Fruit fly (Drosophila melanogaster) whole organism, prepupa: ENCODE measurements around the gene CG33795.

Experiments used
- CG10631 ChIP-seq: fragments of 200-800 bp; sonication (Bioruptor generic); optimal IDR thresholded peaks from 2 replicates; lab custom pipeline; 2016; ENCODE audit warnings: missing biosample characterization, missing genetic modification characterization
- CG11294 ChIP-seq: fragments of 200-800 bp; sonication (Bioruptor generic); IDR thresholded peaks from 2 replicates; pipeline ENCODE4 v1.3.6; 2022; ENCODE audit warnings: missing biosample characterization, missing genetic modification characterization
- CG11762 ChIP-seq: fragments of 200-800 bp; sonication (Bioruptor generic); optimal IDR thresholded peaks from 3 replicates; lab custom pipeline; 2016; ENCODE audit warnings: missing biosample characterization, missing genetic modification characterization; ENCODE audit not compliant: insufficient read depth
- CG11902 ChIP-seq: fragments of 200-800 bp; sonication (Bioruptor generic); optimal IDR thresholded peaks from 3 replicates; lab custom pipeline; 2016; ENCODE audit warnings: missing biosample characterization, missing genetic modification characterization
- CG15336 ChIP-seq: fragments of 200-800 bp; sonication (Bioruptor generic); IDR thresholded peaks from 2 replicates; pipeline ENCODE4 v1.3.6; 2022; ENCODE audit warnings: missing biosample characterization, missing genetic modification characterization
- CG1621 ChIP-seq: fragments of 200-800 bp; sonication (Bioruptor generic); optimal IDR thresholded peaks from 3 replicates; lab custom pipeline; 2018; ENCODE audit warnings: missing biosample characterization, mild to moderate bottlenecking, missing genetic modification characterization
- CG16779 ChIP-seq: fragments of 200-800 bp; sonication (Bioruptor generic); optimal IDR thresholded peaks from 3 replicates; lab custom pipeline; 2017; ENCODE audit warnings: missing biosample characterization, mild to moderate bottlenecking, missing genetic modification characterization
- CG31627 ChIP-seq: fragments of 200-800 bp; sonication (Bioruptor generic); optimal IDR thresholded peaks from 3 replicates; lab custom pipeline; 2016; ENCODE audit warnings: missing biosample characterization, missing genetic modification characterization
- CG32006 ChIP-seq: fragments of 200-800 bp; sonication (Bioruptor generic); optimal IDR thresholded peaks from 3 replicates; lab custom pipeline; 2017; ENCODE audit warnings: missing biosample characterization, mild to moderate bottlenecking, missing genetic modification characterization
- CG34406 ChIP-seq: fragments of 200-800 bp; sonication (Bioruptor generic); optimal IDR thresholded peaks from 3 replicates; lab custom pipeline; 2016; ENCODE audit warnings: missing biosample characterization, missing genetic modification characterization
- CG3919 ChIP-seq: fragments of 200-800 bp; sonication (Bioruptor generic); optimal IDR thresholded peaks from 3 replicates; lab custom pipeline; 2016; ENCODE audit warnings: missing biosample characterization, missing genetic modification characterization
- CG4318 ChIP-seq: fragments of 200-800 bp; sonication (Bioruptor generic); optimal IDR thresholded peaks from 3 replicates; lab custom pipeline; 2017; ENCODE audit warnings: missing biosample characterization, mild to moderate bottlenecking, missing genetic modification characterization
- CG6163 ChIP-seq: fragments of 200-800 bp; sonication (Bioruptor generic); IDR thresholded peaks from 3 replicates; pipeline ENCODE4 v1.3.6; 2022; ENCODE audit warnings: missing biosample characterization, missing genetic modification characterization
- CG6276 ChIP-seq: fragments of 200-800 bp; sonication (Bioruptor generic); optimal IDR thresholded peaks from 2 replicates; lab custom pipeline; 2017; ENCODE audit warnings: missing biosample characterization, mild to moderate bottlenecking, missing genetic modification characterization
- CG6792 ChIP-seq: fragments of 200-800 bp; sonication (Bioruptor generic); optimal IDR thresholded peaks from 3 replicates; lab custom pipeline; 2016; ENCODE audit warnings: missing biosample characterization, missing genetic modification characterization
- CG6808 ChIP-seq: fragments of 200-800 bp; sonication (Bioruptor generic); optimal IDR thresholded peaks from 3 replicates; lab custom pipeline; 2017; ENCODE audit warnings: missing biosample characterization, missing genetic modification characterization, mild to moderate bottlenecking, moderate library complexity, missing genetic modification reagents
- CG6854 ChIP-seq: fragments of 200-800 bp; sonication (Bioruptor generic); optimal IDR thresholded peaks from 2 replicates; lab custom pipeline; 2017; ENCODE audit warnings: missing biosample characterization, mild to moderate bottlenecking, missing genetic modification characterization
- CG7368 ChIP-seq: fragments of 200-800 bp; sonication (Bioruptor generic); optimal IDR thresholded peaks from 3 replicates; lab custom pipeline; 2016; ENCODE audit warnings: missing biosample characterization, missing genetic modification characterization
- CG8319 ChIP-seq: fragments of 200-800 bp; sonication (Bioruptor generic); optimal IDR thresholded peaks from 3 replicates; lab custom pipeline; 2016; ENCODE audit warnings: missing biosample characterization, missing genetic modification characterization
- CG8632 ChIP-seq: fragments of 200-800 bp; sonication (Bioruptor generic); optimal IDR thresholded peaks from 3 replicates; lab custom pipeline; 2016; ENCODE audit warnings: missing biosample characterization, missing genetic modification characterization
- CG9139 ChIP-seq: fragments of 200-800 bp; sonication (Bioruptor generic); optimal IDR thresholded peaks from 3 replicates; lab custom pipeline; 2017; ENCODE audit warnings: missing biosample characterization, mild to moderate bottlenecking, missing genetic modification characterization
- Eip75B ChIP-seq: fragments of 200-800 bp; sonication (Bioruptor generic); optimal IDR thresholded peaks from 3 replicates; lab custom pipeline; 2016; ENCODE audit warnings: missing biosample characterization, missing genetic modification characterization
- Eip78C ChIP-seq: fragments of 200-800 bp; sonication (Bioruptor generic); peaks from one replicate; lab custom pipeline; 2016; ENCODE audit warnings: missing biosample characterization, missing genetic modification characterization
- Eip93F ChIP-seq: fragments of 200-800 bp; sonication (Bioruptor generic); optimal IDR thresholded peaks from 2 replicates; lab custom pipeline; 2016; ENCODE audit warnings: missing biosample characterization, mild to moderate bottlenecking, missing genetic modification characterization
- Ets21C ChIP-seq: fragments of 200-800 bp; sonication (Bioruptor generic); optimal IDR thresholded peaks from 3 replicates; lab custom pipeline; 2016; ENCODE audit warnings: missing biosample characterization, missing genetic modification characterization
- Gug ChIP-seq: fragments of 200-800 bp; sonication (Bioruptor generic); IDR thresholded peaks from 2 replicates; pipeline ENCODE4 v1.3.6; 2022; ENCODE audit warnings: missing biosample characterization, missing genetic modification characterization
- Hr38 ChIP-seq: sonication (Bioruptor generic); optimal IDR thresholded peaks from 2 replicates; lab custom pipeline; 2016; ENCODE audit warnings: missing biosample characterization, missing genetic modification characterization
- Hr4 ChIP-seq: fragments of 200-800 bp; sonication (Bioruptor generic); optimal IDR thresholded peaks from 3 replicates; lab custom pipeline; 2016; ENCODE audit warnings: missing biosample characterization, missing genetic modification characterization
- Lpt ChIP-seq: fragments of 200-800 bp; sonication (Bioruptor generic); optimal IDR thresholded peaks from 3 replicates; lab custom pipeline; 2016; ENCODE audit warnings: missing biosample characterization, missing genetic modification characterization
- Met ChIP-seq: fragments of 200-800 bp; sonication (Bioruptor generic); optimal IDR thresholded peaks from 3 replicates; lab custom pipeline; 2016; ENCODE audit warnings: missing biosample characterization, missing genetic modification characterization
- OdsH ChIP-seq: fragments of 200-800 bp; sonication (Bioruptor generic); optimal IDR thresholded peaks from 3 replicates; lab custom pipeline; 2016; ENCODE audit warnings: missing biosample characterization, missing genetic modification characterization
- Smox ChIP-seq: fragments of 200-800 bp; sonication (Bioruptor generic); optimal IDR thresholded peaks from 3 replicates; lab custom pipeline; 2016; ENCODE audit warnings: missing biosample characterization, missing genetic modification characterization
- Sox14 ChIP-seq: fragments of 200-800 bp; sonication (Bioruptor generic); optimal IDR thresholded peaks from 3 replicates; lab custom pipeline; 2016; ENCODE audit warnings: missing biosample characterization, missing genetic modification characterization
- Sox15 ChIP-seq: fragments of 200-800 bp; sonication (Bioruptor generic); optimal IDR thresholded peaks from 3 replicates; lab custom pipeline; 2016; ENCODE audit warnings: missing biosample characterization, missing genetic modification characterization
- achi ChIP-seq: fragments of 200-800 bp; sonication (Bioruptor generic); optimal IDR thresholded peaks from 3 replicates; lab custom pipeline; 2016; ENCODE audit warnings: missing biosample characterization, missing genetic modification characterization
- acj6 ChIP-seq: fragments of 200-800 bp; sonication (Bioruptor generic); optimal IDR thresholded peaks from 3 replicates; lab custom pipeline; 2016; ENCODE audit warnings: missing biosample characterization, missing genetic modification characterization
- cyc ChIP-seq: fragments of 200-800 bp; sonication (Bioruptor generic); optimal IDR thresholded peaks from 3 replicates; lab custom pipeline; 2016; ENCODE audit warnings: missing biosample characterization, missing genetic modification characterization
- dac ChIP-seq: fragments of 200-800 bp; sonication (Bioruptor generic); optimal IDR thresholded peaks from 2 replicates; lab custom pipeline; 2017; ENCODE audit warnings: missing biosample characterization, mild to moderate bottlenecking, missing genetic modification characterization
- eg ChIP-seq: fragments of 200-800 bp; sonication (Bioruptor generic); IDR thresholded peaks from 3 replicates; pipeline ENCODE4 v1.3.6; 2022; ENCODE audit warnings: missing biosample characterization, missing genetic modification characterization
- fd59A ChIP-seq: fragments of 200-800 bp; sonication (Bioruptor generic); optimal IDR thresholded peaks from 2 replicates; lab custom pipeline; 2017; ENCODE audit warnings: missing biosample characterization, mild to moderate bottlenecking, missing genetic modification characterization, missing genetic modification reagents
- fkh ChIP-seq: fragments of 200-800 bp; sonication (Bioruptor generic); optimal IDR thresholded peaks from 3 replicates; lab custom pipeline; 2017; ENCODE audit warnings: missing biosample characterization, mild to moderate bottlenecking, missing genetic modification characterization, moderate library complexity
- lz ChIP-seq: fragments of 200-800 bp; sonication (Bioruptor generic); optimal IDR thresholded peaks from 3 replicates; lab custom pipeline; 2016; ENCODE audit warnings: missing biosample characterization, missing genetic modification characterization
- net ChIP-seq: fragments of 200-800 bp; sonication (Bioruptor generic); optimal IDR thresholded peaks from 3 replicates; lab custom pipeline; 2016; ENCODE audit warnings: missing biosample characterization, missing genetic modification characterization
- salr ChIP-seq, 2 experiments: fragments of 200-800 bp; sonication (Bioruptor generic); optimal IDR thresholded peaks; 3 replicates each; lab custom pipeline; 2016 to 2018; ENCODE audit warnings: missing biosample characterization in 2 of 2, missing genetic modification characterization in 2 of 2, mild to moderate bottlenecking in 1 of 2
- spab ChIP-seq: fragments of 200-800 bp; sonication (Bioruptor generic); optimal IDR thresholded peaks from 2 replicates; lab custom pipeline; 2017; ENCODE audit warnings: missing biosample characterization, mild to moderate bottlenecking, missing genetic modification characterization, missing genetic modification reagents
- ss ChIP-seq, 2 experiments: fragments of 200-800 bp; sonication (Bioruptor generic); optimal IDR thresholded peaks; 2 replicates in 1 of 2; 3 replicates in 1 of 2; lab custom pipeline; 2017 to 2018; ENCODE audit warnings: mild to moderate bottlenecking in 2 of 2, missing biosample characterization in 2 of 2, missing genetic modification characterization in 2 of 2, moderate library complexity in 1 of 2
- svp ChIP-seq: fragments of 200-800 bp; sonication (Bioruptor generic); peaks from one replicate; lab custom pipeline; 2016; ENCODE audit warnings: missing biosample characterization, missing genetic modification characterization
- topi ChIP-seq: fragments of 200-800 bp; sonication (Bioruptor generic); optimal IDR thresholded peaks from 3 replicates; lab custom pipeline; 2016; ENCODE audit warnings: missing biosample characterization, missing genetic modification characterization
- vri ChIP-seq: fragments of 200-800 bp; sonication (Bioruptor generic); optimal IDR thresholded peaks from 3 replicates; lab custom pipeline; 2016; ENCODE audit warnings: missing biosample characterization, mild to moderate bottlenecking, missing genetic modification characterization

CG33795 gene

dm6 chr3L:16177309-16177708 lies 6.1 kb upstream of the CG33795 start (continued):
- no peak for TF ChIP-seq salr (GFP tag; optimal IDR thresholded peaks at IDR 0.05; lab: Kevin White, UChicago)
- TF ChIP-seq CG7368 (GFP tag; lab: Kevin White, UChicago) = peak; percentile 3
- TF ChIP-seq Lpt (GFP tag; lab: Kevin White, UChicago) = no peak
- TF ChIP-seq eg (GFP tag; lab: Robert Waterston, UW) = no peak
- no peak for TF ChIP-seq CG6276
- TF ChIP-seq net = no peak
- TF ChIP-seq achi = peak; percentile 11
- no peak for TF ChIP-seq CG31627 (GFP tag; lab: Kevin White, UChicago)
- peak; percentile 10 for TF ChIP-seq topi (GFP tag; lab: Kevin White, UChicago)
- TF ChIP-seq dac (GFP tag; lab: Kevin White, UChicago) = no peak
- TF ChIP-seq Ets21C (GFP tag; lab: Kevin White, UChicago) = no peak
- TF ChIP-seq CG15336 = no peak
- TF ChIP-seq CG6854 (GFP tag; lab: Kevin White, UChicago) = no peak
- TF ChIP-seq CG6163 (GFP tag; lab: Robert Waterston, UW) = peak; percentile 40; the same call in 1 of the 3 replicates
- no peak for TF ChIP-seq CG11902 (GFP tag; lab: Kevin White, UChicago)
- no peak for TF ChIP-seq CG1621 (tag; lab: Kevin White, UChicago)
- TF ChIP-seq fkh (GFP tag; lab: Kevin White, UChicago) = no peak
- TF ChIP-seq CG9139 (GFP tag; lab: Kevin White, UChicago) = no peak
- TF ChIP-seq CG34406 (GFP tag; lab: Kevin White, UChicago) = peak; percentile 0
- TF ChIP-seq svp (GFP tag; lab: Kevin White, UChicago) = peak; percentile 15
- no peak for TF ChIP-seq vri (GFP tag; lab: Kevin White, UChicago)
- no peak for TF ChIP-seq OdsH (GFP tag; lab: Kevin White, UChicago)
- TF ChIP-seq ss (GFP tag; optimal IDR thresholded peaks at IDR 0.05; lab: Kevin White, UChicago) = peak in 1 of 2 experiments; percentile 22
- no peak for TF ChIP-seq Met (GFP tag; lab: Kevin White, UChicago)
- TF ChIP-seq CG11762 (GFP tag; lab: Kevin White, UChicago) = no peak
- TF ChIP-seq Smox (GFP tag; lab: Kevin White, UChicago) = no peak
- no peak for TF ChIP-seq CG6792 (GFP tag; lab: Kevin White, UChicago)
- peak; percentile 55 for TF ChIP-seq CG6808 (GFP tag; lab: Kevin White, UChicago)
- peak; percentile 79 for TF ChIP-seq Eip78C (GFP tag; lab: Kevin White, UChicago)
- TF ChIP-seq fd59A (GFP tag; lab: Kevin White, UChicago) = no peak
- TF ChIP-seq Hr4 (GFP tag; lab: Kevin White, UChicago) = no peak
- TF ChIP-seq Eip93F (GFP tag; lab: Kevin White, UChicago) = no peak
- TF ChIP-seq, all 60 proteins: peak for 19

DNA sequence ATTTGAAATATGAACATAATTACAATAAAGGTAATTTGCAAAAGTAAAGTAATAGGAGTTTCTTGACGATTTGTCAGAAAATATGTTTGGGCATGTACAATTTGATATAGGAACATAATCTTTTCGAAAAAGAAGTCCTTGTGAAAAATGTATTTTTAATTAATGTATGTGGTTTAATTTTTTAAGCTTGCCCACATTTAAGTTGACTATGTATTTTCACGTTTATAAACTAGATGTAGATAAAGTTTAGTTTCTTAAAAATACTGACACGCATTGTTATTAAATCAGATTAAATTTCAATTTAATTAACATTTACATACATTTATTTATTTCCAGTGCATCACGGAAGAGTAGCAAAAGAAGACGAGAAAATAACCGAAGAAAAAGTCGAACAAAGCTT lies 5.3 kb upstream of the CG33795 start:
- TF ChIP-seq CG7368 (GFP tag; lab: Kevin White, UChicago) = peak; percentile 3
- TF ChIP-seq CG32006 (GFP tag; lab: Kevin White, UChicago) = peak; percentile 26
- TF ChIP-seq CG34406 (GFP tag; lab: Kevin White, UChicago) = peak; percentile 62
- TF ChIP-seq acj6 (GFP tag; lab: Kevin White, UChicago) = peak; percentile 72
- TF ChIP-seq CG11762 (GFP tag; lab: Kevin White, UChicago) = peak; percentile 57
- peak; percentile 63 for TF ChIP-seq lz (GFP tag; lab: Kevin White, UChicago)
- no peak for TF ChIP-seq eg (GFP tag; lab: Robert Waterston, UW)
- TF ChIP-seq CG3919 = peak; percentile 58
- no peak for TF ChIP-seq CG16779 (tag; lab: Kevin White, UChicago)
- peak; percentile 58 for TF ChIP-seq CG6792 (GFP tag; lab: Kevin White, UChicago)
- peak; percentile 65 for TF ChIP-seq Sox14 (GFP tag; lab: Kevin White, UChicago)
- no peak for TF ChIP-seq CG4318
- peak; percentile 51 for TF ChIP-seq net
- peak; percentile 77 for TF ChIP-seq topi (GFP tag; lab: Kevin White, UChicago)
- TF ChIP-seq vri (GFP tag; lab: Kevin White, UChicago) = peak; percentile 36
- no peak for TF ChIP-seq CG6276
- TF ChIP-seq CG8632 (GFP tag; lab: Kevin White, UChicago) = peak; percentile 59
- TF ChIP-seq CG10631 (GFP tag; lab: Kevin White, UChicago) = peak; percentile 73
- TF ChIP-seq CG8319 = peak; percentile 32
- TF ChIP-seq Lpt (GFP tag; lab: Kevin White, UChicago) = no peak
- TF ChIP-seq CG15336 = no peak
- TF ChIP-seq Hr38 (GFP tag; lab: Kevin White, UChicago) = no peak
- TF ChIP-seq CG11294 (GFP tag; lab: Robert Waterston, UW) = no peak
- no peak for TF ChIP-seq CG6163 (GFP tag; lab: Robert Waterston, UW)
- peak; percentile 31 for TF ChIP-seq Ets21C (GFP tag; lab: Kevin White, UChicago)
- peak; percentile 68 for TF ChIP-seq Eip75B (GFP tag; lab: Kevin White, UChicago)
- TF ChIP-seq Sox15 (GFP tag; lab: Kevin White, UChicago) = peak; percentile 57
- TF ChIP-seq spab = peak; percentile 76
- peak; percentile 71 for TF ChIP-seq Smox (GFP tag; lab: Kevin White, UChicago)
- TF ChIP-seq Eip93F (GFP tag; lab: Kevin White, UChicago) = no peak
- no peak for TF ChIP-seq Gug
- TF ChIP-seq cyc = peak; percentile 61
